Worm (Caenorhabditis elegans) whole organism, early embryonic: ENCODE data around the gene F13E9.11.

ENCODE experiments used
- ama-1 ChIP-seq: fragments of 150-350 bp; optimal IDR thresholded peaks from 2 replicates; lab custom pipeline; 2014
- flt-1 ChIP-seq: fragments of 200-800 bp; sonication (Bioruptor generic); IDR thresholded peaks from 2 replicates; pipeline ENCODE4 v1.3.6; 2022; ENCODE audit warnings: missing genetic modification characterization, missing compliant biosample characterization
- hmbx-1 ChIP-seq: sonication (generic microtip); optimal IDR thresholded peaks from 2 replicates; lab custom pipeline; 2016; ENCODE audit warnings: mild to moderate bottlenecking, missing genetic modification characterization, missing compliant biosample characterization
- hmg-4 ChIP-seq: fragments of 200-800 bp; sonication (Bioruptor generic); optimal IDR thresholded peaks from 2 replicates; lab custom pipeline; 2018; ENCODE audit warnings: mild to moderate bottlenecking, missing genetic modification characterization, missing compliant biosample characterization
- hnd-1 ChIP-seq: sonication (generic microtip); optimal IDR thresholded peaks from 2 replicates; lab custom pipeline; 2016; ENCODE audit warnings: missing genetic modification characterization, missing compliant biosample characterization
- sea-1 ChIP-seq: fragments of 200-800 bp; sonication (Bioruptor generic); conservative IDR thresholded peaks from 2 replicates; pipeline ENCODE4 v1.3.6; 2022; ENCODE audit warnings: missing genetic modification characterization, missing compliant biosample characterization
- tbx-11 ChIP-seq: fragments of 200-800 bp; sonication (Bioruptor generic); IDR thresholded peaks from 2 replicates; pipeline ENCODE4 v1.3.6; 2022; ENCODE audit warnings: missing genetic modification characterization, missing compliant biosample characterization
- tbx-37 ChIP-seq: fragments of 200-800 bp; sonication (Bioruptor generic); conservative IDR thresholded peaks from 2 replicates; pipeline ENCODE4 v1.3.6; 2022; ENCODE audit warnings: missing genetic modification reagents, missing genetic modification characterization, missing compliant biosample characterization
- tra-4 ChIP-seq: sonication (generic microtip); optimal IDR thresholded peaks from 2 replicates; lab custom pipeline; 2017; ENCODE audit warnings: missing genetic modification characterization, missing compliant biosample characterization

DNA sequence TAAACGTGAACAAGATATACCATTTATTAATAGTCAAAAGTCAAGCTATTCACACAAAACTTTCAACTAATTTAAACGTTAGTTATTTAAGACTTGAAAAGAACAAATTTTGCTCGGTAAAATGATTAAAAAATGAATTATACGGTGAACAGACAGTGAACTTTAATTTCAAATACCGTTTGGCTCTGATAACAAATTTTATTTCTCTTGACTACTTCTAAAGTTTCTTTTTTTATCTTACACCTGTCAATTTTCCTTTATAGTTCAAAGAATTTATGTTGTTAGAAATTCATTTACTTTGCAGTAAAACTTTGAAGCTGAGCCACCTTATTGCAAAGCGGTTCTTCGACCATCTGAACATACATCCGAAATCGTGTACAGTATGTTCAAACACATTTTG lies 46.5 kb upstream of the F13E9.11 start, which contains the start of gene ZK593.3:
- TF ChIP-seq tbx-37 (no peak), ama-1 (lab: Kevin White, UChicago) (no peak), hmg-4 (GFP tag; lab: Kevin White, UChicago) (no peak), flt-1 (GFP tag; lab: Robert Waterston, UW) (no peak), tbx-11 (no peak), tra-4 (tag; lab: Kevin White, UChicago) (no peak), hnd-1 (tag; lab: Kevin White, UChicago) (no peak), sea-1 (no peak), hmbx-1 (no peak)
